Worm (Caenorhabditis elegans): ENCODE measurements around the gene R155.5.

- TF ChIP-seq blmp-1 (tag; optimal IDR thresholded peaks at IDR 0.05) = no peak
- no peak for TF ChIP-seq nhr-76 (tag; optimal IDR thresholded peaks at IDR 0.05)
- no peak for TF ChIP-seq nhr-12 (tag; optimal IDR thresholded peaks at IDR 0.05)
Observed at ce11 chrIII:2015494-2015893, 45.2 kb upstream of the R155.5 start.
